Fruit fly (Drosophila melanogaster): ENCODE results near the gene CG9391.

Gene CG9391

dm6 chr3L:21224274-21224673, 43.9 kb downstream of the CG9391 start (continued):
- no peak for TF ChIP-seq CG6792 (GFP tag; optimal IDR thresholded peaks at IDR 0.05)
- no peak for TF ChIP-seq CG7368 (GFP tag; optimal IDR thresholded peaks at IDR 0.05)
- TF ChIP-seq spab (GFP tag; optimal IDR thresholded peaks at IDR 0.05): no peak
- TF ChIP-seq Sox14 (GFP tag; optimal IDR thresholded peaks at IDR 0.05): peak; percentile 8
- peak; percentile 66 for TF ChIP-seq CG10631 (GFP tag; optimal IDR thresholded peaks at IDR 0.05)
- TF ChIP-seq Met (GFP tag; optimal IDR thresholded peaks at IDR 0.05): no peak
- TF ChIP-seq svp (GFP tag): no peak
- no peak for TF ChIP-seq Hr39 (GFP tag; optimal IDR thresholded peaks at IDR 0.05)
- TF ChIP-seq Hr38 (GFP tag; optimal IDR thresholded peaks at IDR 0.05): no peak
- TF ChIP-seq fd85E (GFP tag; optimal IDR thresholded peaks at IDR 0.05): no peak
- no peak for TF ChIP-seq CG11294 (GFP tag; IDR thresholded peaks at IDR 0.05)
- no peak for TF ChIP-seq Smox (GFP tag; optimal IDR thresholded peaks at IDR 0.05)
- TF ChIP-seq achi (GFP tag; optimal IDR thresholded peaks at IDR 0.05): peak; percentile 38
- TF ChIP-seq fkh (GFP tag; optimal IDR thresholded peaks at IDR 0.05): no peak
- TF ChIP-seq cyc (GFP tag; optimal IDR thresholded peaks at IDR 0.05): no peak
- no peak for TF ChIP-seq Ets96B (tag; optimal IDR thresholded peaks at IDR 0.05)

dm6 chr3L:21223268-21223667, 44.9 kb downstream of the CG9391 start:
- TF ChIP-seq Eip78C (GFP tag) (peak; percentile 86), CG6276 (GFP tag; optimal IDR thresholded peaks at IDR 0.05) (peak; percentile 61), OdsH (GFP tag; optimal IDR thresholded peaks at IDR 0.05) (peak; percentile 34), fkh (GFP tag; optimal IDR thresholded peaks at IDR 0.05) (no peak), CG4318 (GFP tag; optimal IDR thresholded peaks at IDR 0.05) (no peak), ss (GFP tag; optimal IDR thresholded peaks at IDR 0.05) (no peak), acj6 (GFP tag; optimal IDR thresholded peaks at IDR 0.05) (peak; percentile 33), CG8632 (GFP tag; optimal IDR thresholded peaks at IDR 0.05) (no peak), CG15336 (GFP tag; IDR thresholded peaks at IDR 0.05) (peak; percentile 78), CG3032 (tag; optimal IDR thresholded peaks at IDR 0.05) (no peak), net (GFP tag; optimal IDR thresholded peaks at IDR 0.05) (no peak), CG8119 (GFP tag; IDR thresholded peaks at IDR 0.05) (peak; percentile 30; the same call in 1 of the 3 replicates), Eip75B (GFP tag; optimal IDR thresholded peaks at IDR 0.05) (no peak), CG7368 (GFP tag; optimal IDR thresholded peaks at IDR 0.05) (no peak), Hr4 (GFP tag; optimal IDR thresholded peaks at IDR 0.05) (peak; percentile 60), svp (GFP tag) (peak; percentile 30), CG9139 (GFP tag; optimal IDR thresholded peaks at IDR 0.05) (no peak), Lpt (GFP tag; optimal IDR thresholded peaks at IDR 0.05) (peak; percentile 26), Sox14 (GFP tag; optimal IDR thresholded peaks at IDR 0.05) (peak; percentile 9), dsx (GFP tag; optimal IDR thresholded peaks at IDR 0.05; ENCODE audit: poor library complexity, severe bottlenecking) (no peak), Sox15 (GFP tag; optimal IDR thresholded peaks at IDR 0.05) (no peak), pdm3 (GFP tag; optimal IDR thresholded peaks at IDR 0.05) (peak; percentile 47), eg (GFP tag; IDR thresholded peaks at IDR 0.05) (peak; percentile 59; the same call in 2 of the 3 replicates), achi (GFP tag; optimal IDR thresholded peaks at IDR 0.05) (peak; percentile 38), Gug (GFP tag; IDR thresholded peaks at IDR 0.05) (peak; percentile 31; the same call in 1 of the 2 replicates), salr (GFP tag; optimal IDR thresholded peaks at IDR 0.05) (peak in 1 of 2 experiments; percentile 38), CG32006 (GFP tag; optimal IDR thresholded peaks at IDR 0.05) (peak; percentile 57), CG3919 (GFP tag; optimal IDR thresholded peaks at IDR 0.05) (peak; percentile 39), CG16779 (tag; optimal IDR thresholded peaks at IDR 0.05) (no peak), CG11762 (GFP tag; optimal IDR thresholded peaks at IDR 0.05; ENCODE audit: insufficient read depth) (peak; percentile 8), Hr39 (GFP tag; optimal IDR thresholded peaks at IDR 0.05) (no peak), Ets96B (tag; optimal IDR thresholded peaks at IDR 0.05) (peak; percentile 3)

Measured in whole organism, prepupa.